Worm (Caenorhabditis elegans): ENCODE data around the gene oac-41.

Gene oac-41

ce11 chrV:9022078-9022477 is at the start of gene oac-41:
TSS of gene oac-41 (minus strand) at chrV:9022178.
- no peak for TF ChIP-seq unc-62 (GFP tag; optimal IDR thresholded peaks at IDR 0.05)

- TF ChIP-seq unc-62 (GFP tag; optimal IDR thresholded peaks at IDR 0.05) = no peak
Measured at ce11 chrV:9069680-9070079, 47.7 kb upstream of the oac-41 start, which contains the start of gene T27E4.5. TSS of gene T27E4.5 (minus strand) at chrV:9069780.

ce11 chrV:9067678-9068077 is 45.7 kb upstream of the oac-41 start, which contains the start of gene fip-2:
TSS of gene fip-2 (plus strand) at chrV:9067978.
- no peak for TF ChIP-seq unc-62 (GFP tag; optimal IDR thresholded peaks at IDR 0.05)

ce11 chrV:9065915-9066314 is 43.9 kb upstream of the oac-41 start:
- TF ChIP-seq unc-62 (GFP tag; optimal IDR thresholded peaks at IDR 0.05) = no peak

ce11 chrV:9065001-9065400 is 43.0 kb upstream of the oac-41 start:
- no peak for TF ChIP-seq unc-62 (GFP tag; optimal IDR thresholded peaks at IDR 0.05)

ce11 chrV:9063134-9063533 is 41.2 kb upstream of the oac-41 start:
- TF ChIP-seq unc-62 (GFP tag; optimal IDR thresholded peaks at IDR 0.05) = no peak

- no peak for TF ChIP-seq unc-62 (GFP tag; optimal IDR thresholded peaks at IDR 0.05)
Measured at ce11 chrV:9062341-9062740, 40.4 kb upstream of the oac-41 start, which contains the start of gene C25E10.12. TSS of gene C25E10.12 (minus strand) at chrV:9062441.

ce11 chrV:9059468-9059867 is 37.5 kb upstream of the oac-41 start, which contains the start of the genes C25E10.16 and C25E10.13:
TSS of gene C25E10.16 (minus strand) at chrV:9059568.
TSS of gene C25E10.13 (plus strand) at chrV:9059723.
- no peak for TF ChIP-seq unc-62 (GFP tag; optimal IDR thresholded peaks at IDR 0.05)

ce11 chrV:9058627-9059026 is 36.6 kb upstream of the oac-41 start, which contains the start of gene C25E10.11:
TSS of gene C25E10.11 (minus strand) at chrV:9058727.
- no peak for TF ChIP-seq unc-62 (GFP tag; optimal IDR thresholded peaks at IDR 0.05)

- TF ChIP-seq unc-62 (GFP tag; optimal IDR thresholded peaks at IDR 0.05) = no peak
Measured at ce11 chrV:9056253-9056652, 34.3 kb upstream of the oac-41 start, which contains the start of gene C25E10.10. TSS of gene C25E10.10 (minus strand) at chrV:9056353.

- TF ChIP-seq unc-62 (GFP tag; optimal IDR thresholded peaks at IDR 0.05) = no peak
Measured at ce11 chrV:9055644-9056043, 33.7 kb upstream of the oac-41 start.

- TF ChIP-seq unc-62 (GFP tag; optimal IDR thresholded peaks at IDR 0.05) = no peak
Measured at ce11 chrV:9054771-9055170, 32.8 kb upstream of the oac-41 start, which contains the start of gene swm-1. TSS of gene swm-1 (minus strand) at chrV:9054871.

- TF ChIP-seq unc-62 (GFP tag; optimal IDR thresholded peaks at IDR 0.05) = no peak
Measured at ce11 chrV:9053969-9054368, 32.0 kb upstream of the oac-41 start, which contains the start of gene C25E10.8. TSS of gene C25E10.8 (minus strand) at chrV:9054069.

ce11 chrV:9053235-9053634 is 31.3 kb upstream of the oac-41 start:
- TF ChIP-seq unc-62 (GFP tag; optimal IDR thresholded peaks at IDR 0.05) = no peak

ce11 chrV:9051100-9051499 is 29.1 kb upstream of the oac-41 start, which contains the start of gene C25E10.7:
TSS of gene C25E10.7 (minus strand) at chrV:9051200.
- no peak for TF ChIP-seq unc-62 (GFP tag; optimal IDR thresholded peaks at IDR 0.05)

ce11 chrV:9049271-9049670 is 27.3 kb upstream of the oac-41 start:
- TF ChIP-seq unc-62 (GFP tag; optimal IDR thresholded peaks at IDR 0.05) = no peak

- TF ChIP-seq unc-62 (GFP tag; optimal IDR thresholded peaks at IDR 0.05) = no peak
Measured at ce11 chrV:9047555-9048049, 25.6 kb upstream of the oac-41 start, which contains the start of gene C25E10.17. TSS of gene C25E10.17 (minus strand) at chrV:9047605.

All from whole organism, dauer.